Worm (Caenorhabditis elegans): ENCODE measurements around the gene hex-1.

ce11 chrX:2226875-2227355 is 6.0 kb downstream of the hex-1 start:
- TF ChIP-seq ref-1 (GFP tag; conservative IDR thresholded peaks at IDR 0.05) (peak; percentile 80), cog-1 (tag; optimal IDR thresholded peaks at IDR 0.05) (peak; percentile 81), flt-1 (GFP tag; IDR thresholded peaks at IDR 0.05) (peak; percentile 90), T22C8.4 (GFP tag; IDR thresholded peaks at IDR 0.05) (peak; percentile 81), klf-2 (GFP tag; conservative IDR thresholded peaks at IDR 0.05) (peak; percentile 87), tab-1 (GFP tag; IDR thresholded peaks at IDR 0.05) (peak; percentile 84)

Data from whole organism, midembryonic.